Worm (Caenorhabditis elegans) whole organism, L4/young adult: ENCODE measurements around the gene nas-38.

Experiments used
- W03F9.2 ChIP-seq: fragments of 150-350 bp; optimal IDR thresholded peaks from 2 replicates; lab custom pipeline; 2014; ENCODE audit warnings: missing biosample characterization, missing genetic modification characterization
- dao-5 ChIP-seq: sonication (generic microtip); optimal IDR thresholded peaks from 2 replicates; lab custom pipeline; 2016; ENCODE audit warnings: missing genotype, missing genetic modification characterization, moderate library complexity, missing compliant biosample characterization
- him-1 ChIP-seq: sonication (generic microtip); optimal IDR thresholded peaks from 2 replicates; lab custom pipeline; 2016; ENCODE audit warnings: missing genotype, missing genetic modification reagents, missing genetic modification characterization, missing compliant biosample characterization

The nas-38 gene

ce11 chrX:557857-558256 lies at the start of gene nas-38:
nas-38 (plus strand) TSS chrX:558157.
- TF ChIP-seq him-1 (tag; lab: Kevin White, UChicago) (no peak), dao-5 (no peak), W03F9.2 (tag; lab: Kevin White, UChicago) (no peak)

- TF ChIP-seq W03F9.2 (tag; lab: Kevin White, UChicago) (no peak), him-1 (tag; lab: Kevin White, UChicago) (no peak), dao-5 (no peak)
These were observed 43.9 kb upstream of the nas-38 start for ce11 chrX:514023-514422.

- TF ChIP-seq him-1 (tag; lab: Kevin White, UChicago) (no peak), dao-5 (no peak), W03F9.2 (tag; lab: Kevin White, UChicago) (no peak)
These were observed 37.1 kb upstream of the nas-38 start, which contains the start of gene B0310.3 for ce11 chrX:520881-521280. B0310.3 (minus strand) TSS chrX:520981.

ce11 chrX:524498-524897 lies 33.5 kb upstream of the nas-38 start:
- TF ChIP-seq dao-5 (no peak), him-1 (tag; lab: Kevin White, UChicago) (no peak), W03F9.2 (tag; lab: Kevin White, UChicago) (no peak)

ce11 chrX:527663-528062 lies 30.3 kb upstream of the nas-38 start:
- no peak for TF ChIP-seq dao-5
- no peak for TF ChIP-seq him-1 (tag; lab: Kevin White, UChicago)
- no peak for TF ChIP-seq W03F9.2 (tag; lab: Kevin White, UChicago)

- no peak for TF ChIP-seq dao-5
- TF ChIP-seq W03F9.2 (tag; lab: Kevin White, UChicago) = no peak
- TF ChIP-seq him-1 (tag; lab: Kevin White, UChicago) = no peak
These were observed 29.2 kb upstream of the nas-38 start for ce11 chrX:528761-529160.

- TF ChIP-seq dao-5 = no peak
- TF ChIP-seq W03F9.2 (tag; lab: Kevin White, UChicago) = no peak
- TF ChIP-seq him-1 (tag; lab: Kevin White, UChicago) = no peak
These were observed 28.6 kb upstream of the nas-38 start for ce11 chrX:529386-529785.

ce11 chrX:530011-530410 lies 27.9 kb upstream of the nas-38 start, which contains the start of gene ugt-46:
ugt-46 (minus strand) TSS chrX:530289.
- no peak for TF ChIP-seq W03F9.2 (tag; lab: Kevin White, UChicago)

ce11 chrX:530909-531308 lies 27.0 kb upstream of the nas-38 start, which contains the start of gene B0310.6:
B0310.6 (minus strand) TSS chrX:531009.
- no peak for TF ChIP-seq W03F9.2 (tag; lab: Kevin White, UChicago)
- no peak for TF ChIP-seq dao-5
- TF ChIP-seq him-1 (tag; lab: Kevin White, UChicago) = no peak

ce11 chrX:535728-536127 lies 22.2 kb upstream of the nas-38 start, which contains the start of gene F28C10.3:
F28C10.3 (minus strand) TSS chrX:535828.
- TF ChIP-seq dao-5 (no peak), W03F9.2 (tag; lab: Kevin White, UChicago) (no peak), him-1 (tag; lab: Kevin White, UChicago) (no peak)

- TF ChIP-seq him-1 (tag; lab: Kevin White, UChicago) (no peak), dao-5 (no peak), W03F9.2 (tag; lab: Kevin White, UChicago) (no peak)
These were observed 21.6 kb upstream of the nas-38 start for ce11 chrX:536365-536764.

ce11 chrX:538083-538482 lies 19.9 kb upstream of the nas-38 start:
- TF ChIP-seq W03F9.2 (tag; lab: Kevin White, UChicago) = no peak
- TF ChIP-seq dao-5 = no peak
- TF ChIP-seq him-1 (tag; lab: Kevin White, UChicago) = no peak

- TF ChIP-seq dao-5 (no peak), W03F9.2 (tag; lab: Kevin White, UChicago) (no peak), him-1 (tag; lab: Kevin White, UChicago) (no peak)
These were observed 15.2 kb upstream of the nas-38 start, which contains the start of gene F28C10.1 for ce11 chrX:542807-543206. F28C10.1 (plus strand) TSS chrX:543107.

- TF ChIP-seq W03F9.2 (tag; lab: Kevin White, UChicago) = no peak
- no peak for TF ChIP-seq him-1 (tag; lab: Kevin White, UChicago)
- TF ChIP-seq dao-5 = no peak
These were observed 6.7 kb upstream of the nas-38 start, which contains the start of gene F57C12.2 for ce11 chrX:551175-551729. F57C12.2 (minus strand) TSS chrX:551392.

ce11 chrX:553420-553819 lies 4.5 kb upstream of the nas-38 start:
- TF ChIP-seq him-1 (tag; lab: Kevin White, UChicago) (no peak), W03F9.2 (tag; lab: Kevin White, UChicago) (no peak), dao-5 (no peak)
